Worm (Caenorhabditis elegans) whole organism, L3 larva: ENCODE results near the gene srx-42.

ENCODE experiments used
- R02D3.7 ChIP-seq: fragments of 150-350 bp; optimal IDR thresholded peaks from 2 replicates; lab custom pipeline; 2014; ENCODE audit warnings: missing biosample characterization, missing genetic modification characterization
- ZK546.5 ChIP-seq: sonication (generic microtip); optimal IDR thresholded peaks from 2 replicates; lab custom pipeline; 2017; ENCODE audit warnings: missing biosample characterization, missing genetic modification characterization
- aly-2 ChIP-seq: fragments of 150-350 bp; optimal IDR thresholded peaks from 2 replicates; lab custom pipeline; 2014; ENCODE audit warnings: missing biosample characterization, missing genetic modification characterization
- ama-1 ChIP-seq: fragments of 150-350 bp; optimal IDR thresholded peaks from 2 replicates; lab custom pipeline; 2018
- ceh-16 ChIP-seq: sonication (generic microtip); optimal IDR thresholded peaks from 2 replicates; lab custom pipeline; 2017; ENCODE audit warnings: missing biosample characterization, missing genetic modification characterization
- ceh-28 ChIP-seq: fragments of 150-350 bp; optimal IDR thresholded peaks from 2 replicates; lab custom pipeline; 2014; ENCODE audit warnings: missing biosample characterization, missing genetic modification reagents, missing genetic modification characterization
- ceh-82 ChIP-seq: fragments of 150-350 bp; optimal IDR thresholded peaks from 2 replicates; lab custom pipeline; 2014; ENCODE audit warnings: missing biosample characterization, missing genetic modification characterization
- ceh-9 ChIP-seq: sonication (generic microtip); optimal IDR thresholded peaks from 2 replicates; lab custom pipeline; 2018; ENCODE audit warnings: missing biosample characterization, missing genetic modification characterization
- daf-12 ChIP-seq: fragments of 150-350 bp; optimal IDR thresholded peaks from 2 replicates; lab custom pipeline; 2014; ENCODE audit warnings: missing biosample characterization, missing genetic modification reagents, missing genetic modification characterization
- egl-27 ChIP-seq: sonication (generic microtip); optimal IDR thresholded peaks from 4 replicates; lab custom pipeline; 2017; ENCODE audit warnings: missing biosample characterization, missing genetic modification reagents, missing genetic modification characterization
- egl-5 ChIP-seq: fragments of 150-350 bp; optimal IDR thresholded peaks from 2 replicates; lab custom pipeline; 2017; ENCODE audit warnings: missing biosample characterization, missing genetic modification reagents, missing genetic modification characterization, inconsistent platforms
- elt-1 ChIP-seq: fragments of 150-350 bp; optimal IDR thresholded peaks from 2 replicates; lab custom pipeline; 2014; ENCODE audit warnings: missing biosample characterization, missing genetic modification characterization
- elt-2 ChIP-seq: sonication (generic microtip); optimal IDR thresholded peaks from 2 replicates; lab custom pipeline; 2016; ENCODE audit warnings: missing genetic modification reagents, mild to moderate bottlenecking, missing genetic modification characterization, missing compliant biosample characterization
- elt-3 ChIP-seq, 3 experiments: fragments of 150-350 bp in 1 of 3; sonication (generic microtip) in 2 of 3; optimal IDR thresholded peaks; 2 replicates in 2 of 3; 4 replicates in 1 of 3; lab custom pipeline; 2014 to 2017; ENCODE audit warnings: missing biosample characterization in 3 of 3, missing genetic modification characterization in 3 of 3
- eor-1 ChIP-seq, 2 experiments: fragments of 150-350 bp; optimal IDR thresholded peaks; 2 replicates each; lab custom pipeline; 2014 to 2018; ENCODE audit warnings: missing biosample characterization in 2 of 2, missing genetic modification characterization in 2 of 2
- fkh-10 ChIP-seq: sonication (generic microtip); optimal IDR thresholded peaks from 2 replicates; lab custom pipeline; 2017; ENCODE audit warnings: missing biosample characterization, missing genetic modification reagents, missing genetic modification characterization
- fkh-2 ChIP-seq: fragments of 150-350 bp; optimal IDR thresholded peaks from 2 replicates; lab custom pipeline; 2014; ENCODE audit warnings: missing biosample characterization, missing genetic modification reagents, missing genetic modification characterization
- fos-1 ChIP-seq: fragments of 150-350 bp; optimal IDR thresholded peaks from 2 replicates; lab custom pipeline; 2014; ENCODE audit warnings: missing biosample characterization, missing genetic modification characterization
- hmg-11 ChIP-seq: sonication (generic microtip); optimal IDR thresholded peaks from 2 replicates; lab custom pipeline; 2016; ENCODE audit warnings: missing genetic modification characterization, missing compliant biosample characterization
- jun-1 ChIP-seq: fragments of 150-350 bp; optimal IDR thresholded peaks from 2 replicates; lab custom pipeline; 2014; ENCODE audit warnings: missing biosample characterization, missing genetic modification reagents, missing genetic modification characterization
- lin-15B ChIP-seq: fragments of 150-350 bp; optimal IDR thresholded peaks from 2 replicates; lab custom pipeline; 2014; ENCODE audit warnings: missing biosample characterization, missing genetic modification characterization
- lin-39 ChIP-seq: fragments of 150-350 bp; optimal IDR thresholded peaks from 2 replicates; lab custom pipeline; 2018; ENCODE audit warnings: missing biosample characterization, missing genetic modification reagents, missing genetic modification characterization
- lsy-12 ChIP-seq: sonication (generic microtip); optimal IDR thresholded peaks from 2 replicates; lab custom pipeline; 2016; ENCODE audit warnings: mild to moderate bottlenecking, missing genetic modification characterization, missing compliant biosample characterization
- mdl-1 ChIP-seq: fragments of 150-350 bp; optimal IDR thresholded peaks from 2 replicates; lab custom pipeline; 2014; ENCODE audit warnings: missing biosample characterization, missing genetic modification characterization
- mml-1 ChIP-seq: fragments of 150-350 bp; sonication (generic microtip); optimal IDR thresholded peaks from 3 replicates; lab custom pipeline; 2014; ENCODE audit warnings: missing biosample characterization, missing genetic modification characterization
- nfya-1 ChIP-seq: sonication (generic microtip); optimal IDR thresholded peaks from 2 replicates; lab custom pipeline; 2017; ENCODE audit warnings: missing genetic modification characterization, mild to moderate bottlenecking, missing compliant biosample characterization, antibody characterized with exemption, moderate library complexity; ENCODE audit not compliant: insufficient read depth
- nhr-11 ChIP-seq: fragments of 150-350 bp; optimal IDR thresholded peaks from 2 replicates; lab custom pipeline; 2014; ENCODE audit warnings: missing biosample characterization, missing genetic modification characterization
- nhr-12 ChIP-seq: fragments of 150-350 bp; optimal IDR thresholded peaks from 2 replicates; lab custom pipeline; 2014; ENCODE audit warnings: missing biosample characterization, missing genetic modification characterization
- nhr-23 ChIP-seq: fragments of 150-350 bp; optimal IDR thresholded peaks from 2 replicates; lab custom pipeline; 2014; ENCODE audit warnings: missing biosample characterization, missing genetic modification reagents, missing genetic modification characterization
- nhr-237 ChIP-seq: fragments of 150-350 bp; optimal IDR thresholded peaks from 2 replicates; lab custom pipeline; 2014; ENCODE audit warnings: missing biosample characterization, missing genetic modification characterization
- nhr-25 ChIP-seq: sonication (generic microtip); optimal IDR thresholded peaks from 2 replicates; lab custom pipeline; 2017; ENCODE audit warnings: missing biosample characterization, missing genetic modification characterization
- nhr-28 ChIP-seq: fragments of 150-350 bp; optimal IDR thresholded peaks from 2 replicates; lab custom pipeline; 2014; ENCODE audit warnings: missing biosample characterization, missing genetic modification characterization
- nhr-43 ChIP-seq: sonication (generic microtip); optimal IDR thresholded peaks from 2 replicates; lab custom pipeline; 2016; ENCODE audit warnings: mild to moderate bottlenecking, missing genetic modification characterization, missing compliant biosample characterization; ENCODE audit not compliant: poor library complexity, severe bottlenecking
- nhr-67 ChIP-seq: fragments of 150-350 bp; optimal IDR thresholded peaks from 2 replicates; lab custom pipeline; 2014; ENCODE audit warnings: missing biosample characterization, missing genetic modification characterization
- nhr-76 ChIP-seq: fragments of 150-350 bp; sonication (generic microtip); optimal IDR thresholded peaks from 5 replicates; lab custom pipeline; 2014; ENCODE audit warnings: missing biosample characterization, missing genetic modification characterization
- nhr-77 ChIP-seq: fragments of 150-350 bp; optimal IDR thresholded peaks from 2 replicates; lab custom pipeline; 2014; ENCODE audit warnings: missing biosample characterization, missing genetic modification characterization
- pha-4 ChIP-seq: fragments of 150-350 bp; optimal IDR thresholded peaks from 2 replicates; lab custom pipeline; 2014; ENCODE audit warnings: missing biosample characterization, missing genetic modification reagents, missing genetic modification characterization
- pqm-1 ChIP-seq: fragments of 150-350 bp; optimal IDR thresholded peaks from 2 replicates; lab custom pipeline; 2017; ENCODE audit warnings: missing biosample characterization, missing genetic modification characterization, inconsistent platforms
- sea-2 ChIP-seq: fragments of 150-350 bp; sonication (generic microtip); optimal IDR thresholded peaks from 4 replicates; lab custom pipeline; 2014; ENCODE audit warnings: missing biosample characterization, missing genetic modification reagents, missing genetic modification characterization
- skn-1 ChIP-seq: fragments of 150-350 bp; optimal IDR thresholded peaks from 2 replicates; lab custom pipeline; 2014; ENCODE audit warnings: missing biosample characterization, missing genetic modification characterization
- snpc-4 ChIP-seq: fragments of 150-350 bp; optimal IDR thresholded peaks from 2 replicates; lab custom pipeline; 2014; ENCODE audit warnings: missing biosample characterization, missing genetic modification characterization
- tbx-2 ChIP-seq: sonication (generic microtip); optimal IDR thresholded peaks from 2 replicates; lab custom pipeline; 2016; ENCODE audit warnings: mild to moderate bottlenecking, missing genetic modification characterization, missing compliant biosample characterization
- unc-39 ChIP-seq: sonication (generic microtip); optimal IDR thresholded peaks from 4 replicates; lab custom pipeline; 2017; ENCODE audit warnings: missing biosample characterization, missing genetic modification characterization
- unc-62 ChIP-seq: fragments of 150-350 bp; sonication (generic microtip); optimal IDR thresholded peaks from 4 replicates; lab custom pipeline; 2014; ENCODE audit warnings: missing biosample characterization, missing genetic modification reagents, missing genetic modification characterization
- zag-1 ChIP-seq: fragments of 150-350 bp; optimal IDR thresholded peaks from 2 replicates; lab custom pipeline; 2014; ENCODE audit warnings: missing biosample characterization, missing genetic modification characterization
- ztf-11 ChIP-seq: fragments of 150-350 bp; optimal IDR thresholded peaks from 2 replicates; lab custom pipeline; 2014; ENCODE audit warnings: missing biosample characterization, missing genetic modification characterization
- ztf-4 ChIP-seq: fragments of 150-350 bp; optimal IDR thresholded peaks from 2 replicates; lab custom pipeline; 2014; ENCODE audit warnings: missing biosample characterization, missing genetic modification characterization

srx-42 gene

DNA sequence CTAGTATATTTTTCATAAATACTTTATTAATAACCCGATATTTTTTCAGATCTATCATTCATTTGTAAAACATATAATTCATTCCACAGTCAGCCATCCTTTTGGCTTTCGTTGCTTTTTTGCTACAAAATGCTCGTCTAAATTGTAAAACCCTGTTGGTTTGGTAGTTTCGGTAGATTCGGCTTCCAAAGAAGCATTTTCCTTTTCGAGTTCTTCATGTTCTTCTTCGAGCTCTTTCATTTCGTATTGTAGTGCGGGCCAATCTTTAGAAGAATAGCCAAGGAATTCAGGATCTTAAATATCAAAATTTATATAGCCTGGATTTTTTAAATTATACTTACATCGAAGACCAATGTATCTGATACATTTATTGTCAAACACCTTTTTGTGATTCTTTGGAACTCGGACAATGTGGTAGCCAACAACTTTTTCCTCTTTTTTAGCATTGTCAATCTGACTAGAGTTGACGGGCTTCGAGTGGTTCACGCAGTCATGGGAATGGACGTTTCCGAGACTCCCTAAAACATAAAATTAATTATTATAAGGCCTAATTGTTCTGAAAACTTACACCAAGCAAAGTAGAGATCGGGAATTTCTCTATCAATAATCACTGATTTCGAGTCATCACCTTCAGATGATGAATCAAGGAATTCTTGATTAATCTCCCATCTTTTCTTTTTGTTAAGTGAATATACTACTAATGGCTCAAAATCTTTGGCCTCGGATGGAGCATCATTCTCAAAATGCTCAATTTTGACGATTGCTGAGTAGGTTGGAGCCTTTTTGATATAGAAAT, 12.5 kb upstream of the srx-42 start:
- TF ChIP-seq fkh-10 (GFP tag; lab: Kevin White, UChicago) (no peak), ama-1 (peak; percentile 87), ceh-9 (no peak), nfya-1 (tag; lab: Kevin White, UChicago) (peak; percentile 12), nhr-43 (peak; percentile 65), ztf-4 (tag; lab: Kevin White, UChicago) (peak; percentile 24)
- TF ChIP-seq, all 47 proteins: peak for 4

ce11 chrV:13908916-13909176, 12.0 kb upstream of the srx-42 start, which contains the start of gene C06B3.6:
TSS of gene C06B3.6 (minus strand) at chrV:13908967.
- TF ChIP-seq lin-15B (tag; lab: Kevin White, UChicago) (no peak), R02D3.7 (tag; lab: Kevin White, UChicago) (no peak), unc-62 (GFP tag; lab: Kevin White, UChicago) (no peak), sea-2 (no peak)

DNA sequence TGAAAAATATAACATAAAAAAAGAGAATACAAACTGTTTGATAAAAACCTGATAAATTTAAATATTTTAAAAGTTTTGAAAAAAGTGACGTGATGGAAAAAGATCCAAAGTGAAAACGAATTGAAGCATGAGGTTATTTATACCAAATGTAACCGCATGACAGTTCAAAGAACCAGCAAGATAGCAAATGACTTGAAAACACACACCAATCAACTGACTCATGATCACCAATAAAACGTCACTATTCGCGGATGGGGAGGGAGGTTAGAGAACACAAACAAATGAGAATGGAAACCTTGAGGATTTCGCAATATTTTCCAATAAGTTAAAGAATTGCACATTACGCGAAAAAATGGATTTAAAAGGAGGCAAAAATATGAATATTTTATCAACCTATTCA, 11.4 kb upstream of the srx-42 start, which contains the start of gene C06B3.7:
C06B3.7 (plus strand) TSS at position 287 of the 400 bp plus-strand sequence.
- peak; percentile 27 for TF ChIP-seq nhr-11 (tag; lab: Kevin White, UChicago)
- no peak for TF ChIP-seq R02D3.7 (tag; lab: Kevin White, UChicago)
- peak; percentile 75 for TF ChIP-seq mdl-1 (tag; lab: Kevin White, UChicago)
- no peak for TF ChIP-seq egl-27 (tag; lab: Kevin White, UChicago)
- TF ChIP-seq lsy-12 (tag; lab: Kevin White, UChicago) = peak; percentile 16
- TF ChIP-seq nhr-77 (tag; lab: Kevin White, UChicago) = no peak
- peak; percentile 92 for TF ChIP-seq lin-39 (tag; lab: Kevin White, UChicago)
- TF ChIP-seq lin-15B (tag; lab: Kevin White, UChicago) = peak; percentile 27
- no peak for TF ChIP-seq eor-1 (tag; optimal IDR thresholded peaks at IDR 0.05; lab: Kevin White, UChicago)
- TF ChIP-seq jun-1 (tag; lab: Kevin White, UChicago) = peak; percentile 92
- TF ChIP-seq fkh-2 (tag; lab: Kevin White, UChicago) = no peak
- TF ChIP-seq skn-1 (tag; lab: Kevin White, UChicago) = peak; percentile 72
- no peak for TF ChIP-seq ceh-9
- no peak for TF ChIP-seq unc-39
- TF ChIP-seq ceh-16 (tag; lab: Kevin White, UChicago) = no peak
- no peak for TF ChIP-seq ZK546.5 (tag; lab: Kevin White, UChicago)
- no peak for TF ChIP-seq fos-1 (tag; lab: Kevin White, UChicago)
- TF ChIP-seq unc-62 (GFP tag; lab: Kevin White, UChicago) = no peak
- no peak for TF ChIP-seq ztf-11
- peak; percentile 92 for TF ChIP-seq elt-2 (tag; lab: Kevin White, UChicago)
- no peak for TF ChIP-seq nhr-76 (tag; lab: Kevin White, UChicago)
- TF ChIP-seq elt-3 (tag; optimal IDR thresholded peaks at IDR 0.05; lab: Kevin White, UChicago) = peak in 1 of 3 experiments; percentile 23
- TF ChIP-seq mml-1 = no peak
- TF ChIP-seq egl-5 (tag; lab: Kevin White, UChicago) = peak; percentile 99
- TF ChIP-seq tbx-2 (tag; lab: Kevin White, UChicago) = no peak
- peak; percentile 90 for TF ChIP-seq nfya-1 (tag; lab: Kevin White, UChicago)
- TF ChIP-seq ceh-82 = no peak
- peak; percentile 58 for TF ChIP-seq ceh-28 (tag; lab: Kevin White, UChicago)
- TF ChIP-seq nhr-25 = peak; percentile 52
- no peak for TF ChIP-seq nhr-12 (tag; lab: Kevin White, UChicago)
- TF ChIP-seq daf-12 (tag; lab: Kevin White, UChicago) = no peak
- no peak for TF ChIP-seq snpc-4
- TF ChIP-seq hmg-11 = no peak
- TF ChIP-seq pha-4 (tag; lab: Kevin White, UChicago) = peak; percentile 94
- no peak for TF ChIP-seq zag-1 (tag; lab: Kevin White, UChicago)
- no peak for TF ChIP-seq ama-1
- TF ChIP-seq nhr-67 (tag; lab: Kevin White, UChicago) = no peak
- no peak for TF ChIP-seq nhr-237 (tag; lab: Kevin White, UChicago)
- peak; percentile 79 for TF ChIP-seq nhr-43
- TF ChIP-seq aly-2 = no peak
- no peak for TF ChIP-seq elt-1 (tag; lab: Kevin White, UChicago)
- no peak for TF ChIP-seq fkh-10 (GFP tag; lab: Kevin White, UChicago)
- no peak for TF ChIP-seq ztf-4 (tag; lab: Kevin White, UChicago)
- TF ChIP-seq pqm-1 (tag; lab: Kevin White, UChicago) = peak; percentile 95
- no peak for TF ChIP-seq nhr-28
- peak; percentile 86 for TF ChIP-seq nhr-23 (tag; lab: Kevin White, UChicago)
- TF ChIP-seq, all 47 proteins: peak for 17
